Worm (Caenorhabditis elegans): ENCODE measurements around the gene gln-6.
"Not testable (repeated sequence)": the region's sequence is repeated elsewhere in the genome, so short reads cannot be mapped to it uniquely, and the experiment has no call there.

gln-6 gene

ce11 chrIV:9740851-9741549, at the start of gene gln-6:
TSS of gene gln-6 (minus strand) at chrIV:9740901.
- TF ChIP-seq mec-3 (tag; optimal IDR thresholded peaks at IDR 0.05; ENCODE audit: borderline replicate concordance); ceh-6 (GFP tag; optimal IDR thresholded peaks at IDR 0.05); tbx-2 (tag; optimal IDR thresholded peaks at IDR 0.05): not testable (repeated sequence)

- TF ChIP-seq pag-3 (tag; optimal IDR thresholded peaks at IDR 0.05; ENCODE audit: borderline replicate concordance) (no peak), ceh-31 (tag; optimal IDR thresholded peaks at IDR 0.05) (no peak), lin-11 (tag; optimal IDR thresholded peaks at IDR 0.05) (no peak), odd-2 (tag; optimal IDR thresholded peaks at IDR 0.05) (no peak), npax-4 (tag; optimal IDR thresholded peaks at IDR 0.05) (no peak), pat-9 (tag; optimal IDR thresholded peaks at IDR 0.05) (no peak)
Observed at ce11 chrIV:9789496-9789895, 48.8 kb upstream of the gln-6 start, which contains the start of gene T13F2.4. TSS of gene T13F2.4 (plus strand) at chrIV:9789796.

ce11 chrIV:9784689-9785088, 44.0 kb upstream of the gln-6 start, which contains the start of gene sre-4:
TSS of gene sre-4 (minus strand) at chrIV:9784789.
- TF ChIP-seq fax-1 (tag; optimal IDR thresholded peaks at IDR 0.05) (no peak), ceh-9 (tag; optimal IDR thresholded peaks at IDR 0.05) (no peak), ceh-24 (tag; optimal IDR thresholded peaks at IDR 0.05) (no peak), K02D7.2 (tag; optimal IDR thresholded peaks at IDR 0.05) (no peak), pax-1 (tag; optimal IDR thresholded peaks at IDR 0.05) (no peak), T23F11.4 (GFP tag; optimal IDR thresholded peaks at IDR 0.05) (no peak), ceh-34 (tag; optimal IDR thresholded peaks at IDR 0.05) (no peak), nfya-1 (tag; optimal IDR thresholded peaks at IDR 0.05) (no peak), K09A11.1 (tag; optimal IDR thresholded peaks at IDR 0.05; ENCODE audit: insufficient read depth) (no peak), odd-2 (tag; optimal IDR thresholded peaks at IDR 0.05) (no peak), Y22D7AL.16 (tag; optimal IDR thresholded peaks at IDR 0.05) (no peak), fkh-10 (GFP tag; optimal IDR thresholded peaks at IDR 0.05) (no peak), C08G9.2 (tag; optimal IDR thresholded peaks at IDR 0.05) (no peak), ceh-19 (GFP tag; optimal IDR thresholded peaks at IDR 0.05) (no peak), unc-42 (tag; optimal IDR thresholded peaks at IDR 0.05) (no peak), ceh-2 (tag; optimal IDR thresholded peaks at IDR 0.05) (no peak), unc-86 (tag; optimal IDR thresholded peaks at IDR 0.05) (no peak), che-1 (tag; optimal IDR thresholded peaks at IDR 0.05) (no peak)

ce11 chrIV:9778016-9778415, 37.3 kb upstream of the gln-6 start, which contains the start of gene T13F2.6:
TSS of gene T13F2.6 (plus strand) at chrIV:9778321.
- TF ChIP-seq unc-86 (tag; optimal IDR thresholded peaks at IDR 0.05): no peak
- TF ChIP-seq tbx-2 (tag; optimal IDR thresholded peaks at IDR 0.05): no peak
- no peak for TF ChIP-seq pha-2 (tag; optimal IDR thresholded peaks at IDR 0.05)
- TF ChIP-seq npax-4 (tag; optimal IDR thresholded peaks at IDR 0.05): no peak
- no peak for TF ChIP-seq odd-2 (tag; optimal IDR thresholded peaks at IDR 0.05)
- no peak for TF ChIP-seq ceh-2 (tag; optimal IDR thresholded peaks at IDR 0.05)
- TF ChIP-seq hlh-6 (tag; optimal IDR thresholded peaks at IDR 0.05): no peak
- TF ChIP-seq che-1 (tag; optimal IDR thresholded peaks at IDR 0.05): no peak
- no peak for TF ChIP-seq ceh-48 (tag; optimal IDR thresholded peaks at IDR 0.05)
- no peak for TF ChIP-seq pag-3 (tag; optimal IDR thresholded peaks at IDR 0.05; ENCODE audit: borderline replicate concordance)
- no peak for TF ChIP-seq mec-3 (tag; optimal IDR thresholded peaks at IDR 0.05; ENCODE audit: borderline replicate concordance)
- no peak for TF ChIP-seq ceh-9 (tag; optimal IDR thresholded peaks at IDR 0.05)
- TF ChIP-seq dmd-4 (tag; optimal IDR thresholded peaks at IDR 0.05; ENCODE audit: borderline replicate concordance): no peak
- TF ChIP-seq gmeb-2 (tag; optimal IDR thresholded peaks at IDR 0.05): no peak
- TF ChIP-seq zip-5 (tag; optimal IDR thresholded peaks at IDR 0.05): no peak
- TF ChIP-seq nhr-11 (tag; optimal IDR thresholded peaks at IDR 0.05): no peak

All from whole organism, late embryonic.